Fruit fly (Drosophila melanogaster): ENCODE results near the gene CG17349.

Gene CG17349

dm6 chr2L:19361632-19362142 lies 8.6 kb upstream of the CG17349 start:
- TF ChIP-seq tai (GFP tag; optimal IDR thresholded peaks at IDR 0.05) (peak; percentile 29), Myc (optimal IDR thresholded peaks at IDR 0.05) (no peak), CG9705 (GFP tag; optimal IDR thresholded peaks at IDR 0.05) (peak; percentile 58), dmrt93B (GFP tag; optimal IDR thresholded peaks at IDR 0.05) (peak; percentile 48), Hnf4 (GFP tag; optimal IDR thresholded peaks at IDR 0.05) (peak; percentile 3), psq (GFP tag; optimal IDR thresholded peaks at IDR 0.05) (peak; percentile 89), CrebA (GFP tag; optimal IDR thresholded peaks at IDR 0.05; ENCODE audit: borderline replicate concordance) (no peak), CG32264 (GFP tag; optimal IDR thresholded peaks at IDR 0.05) (peak; percentile 5), Hr78 (GFP tag; optimal IDR thresholded peaks at IDR 0.05) (no peak), GATAd (GFP tag; optimal IDR thresholded peaks at IDR 0.05) (no peak), pan (optimal IDR thresholded peaks at IDR 0.05) (no peak), Abd-B (GFP tag; optimal IDR thresholded peaks at IDR 0.05) (no peak), Mio (GFP tag; optimal IDR thresholded peaks at IDR 0.05) (no peak), h (GFP tag; optimal IDR thresholded peaks at IDR 0.05) (peak; percentile 77), Hr83 (GFP tag; optimal IDR thresholded peaks at IDR 0.05; ENCODE audit: poor library complexity, severe bottlenecking) (no peak), foxo (GFP tag; optimal IDR thresholded peaks at IDR 0.05) (peak in 1 of 2 experiments; percentile 79), Dfd (GFP tag; optimal IDR thresholded peaks at IDR 0.05) (no peak), brk (GFP tag; optimal IDR thresholded peaks at IDR 0.05) (peak; percentile 40), woc (GFP tag; optimal IDR thresholded peaks at IDR 0.05) (peak; percentile 70), HLH106 (tag; optimal IDR thresholded peaks at IDR 0.05) (peak; percentile 84), sv (GFP tag; optimal IDR thresholded peaks at IDR 0.05) (no peak), OdsH (GFP tag; optimal IDR thresholded peaks at IDR 0.05) (peak; percentile 68), Jra (GFP tag; optimal IDR thresholded peaks at IDR 0.05) (no peak), br (GFP tag; optimal IDR thresholded peaks at IDR 0.05) (peak; percentile 56), usp (GFP tag; optimal IDR thresholded peaks at IDR 0.05) (no peak), jim (GFP tag; optimal IDR thresholded peaks at IDR 0.05) (no peak), lola (GFP tag; optimal IDR thresholded peaks at IDR 0.05) (no peak), Rel (GFP tag; optimal IDR thresholded peaks at IDR 0.05) (no peak), Rel (tag; optimal IDR thresholded peaks at IDR 0.05) (peak; percentile 26), sage (GFP tag; optimal IDR thresholded peaks at IDR 0.05) (no peak), fru (GFP tag; optimal IDR thresholded peaks at IDR 0.05) (peak; percentile 79), rgr (GFP tag; optimal IDR thresholded peaks at IDR 0.05) (peak; percentile 69), dl (GFP tag; optimal IDR thresholded peaks at IDR 0.05; ENCODE audit: insufficient read depth in 1 of 2, partially characterized antibody in 2 of 2) (peak in 1 of 2 experiments; percentile 38), ey (GFP tag; optimal IDR thresholded peaks at IDR 0.05) (peak; percentile 65), N (GFP tag; optimal IDR thresholded peaks at IDR 0.05) (no peak), dsf (GFP tag; optimal IDR thresholded peaks at IDR 0.05; ENCODE audit: borderline replicate concordance) (no peak), Dif (GFP tag; optimal IDR thresholded peaks at IDR 0.05; ENCODE audit: partially characterized antibody) (no peak), Sp1 (GFP tag; optimal IDR thresholded peaks at IDR 0.05) (peak; percentile 80), Vsx2 (GFP tag; optimal IDR thresholded peaks at IDR 0.05; ENCODE audit: partially characterized antibody) (no peak)

- no peak for TF ChIP-seq Rel (GFP tag; optimal IDR thresholded peaks at IDR 0.05)
- no peak for TF ChIP-seq Rel (tag; optimal IDR thresholded peaks at IDR 0.05)
- TF ChIP-seq psq (GFP tag; optimal IDR thresholded peaks at IDR 0.05): peak; percentile 98
- TF ChIP-seq Sp1 (GFP tag; optimal IDR thresholded peaks at IDR 0.05): no peak
- no peak for TF ChIP-seq sage (GFP tag; optimal IDR thresholded peaks at IDR 0.05)
These were observed 7.4 kb upstream of the CG17349 start, which contains the start of gene dnt for dm6 chr2L:19362734-19363363. dnt (minus strand) TSS chr2L:19363227.
